Worm (Caenorhabditis elegans): Measurements from ENCODE around the gene twk-16.

ce11 chrX:3031484-3031883 lies 49.4 kb upstream of the twk-16 start, which contains the start of gene clec-265:
- no peak for TF ChIP-seq W03F9.2 (tag; optimal IDR thresholded peaks at IDR 0.05)
- TF ChIP-seq dao-5 (tag; optimal IDR thresholded peaks at IDR 0.05), result no peak
- TF ChIP-seq him-1 (tag; optimal IDR thresholded peaks at IDR 0.05), result no peak

Data from whole organism, L4/young adult.